Fruit fly (Drosophila melanogaster): Measurements from ENCODE around the gene CG6931.

The CG6931 gene

DNA sequence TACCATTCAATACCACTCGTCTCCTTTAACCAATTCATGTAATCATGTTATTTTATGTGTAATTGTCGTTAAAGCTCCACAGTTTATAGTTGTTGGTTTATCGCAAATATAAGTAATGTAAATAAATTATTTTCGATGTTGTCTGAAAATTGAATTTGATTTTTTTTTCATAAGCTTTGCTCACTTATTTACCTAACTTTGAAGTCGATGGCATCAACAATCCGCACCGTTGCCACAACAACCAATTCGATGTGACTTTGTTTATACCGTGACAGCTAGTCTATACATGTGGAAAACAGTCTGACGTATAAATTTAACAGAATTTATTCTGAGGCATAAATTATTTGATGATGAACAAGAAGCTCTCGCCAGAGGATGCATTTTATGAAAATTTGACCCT is at the start of gene CG6931:
Gene CG6931 (plus strand): TSS at position 301 of the 400 bp plus-strand sequence.
- TF ChIP-seq CG17801 (GFP tag; optimal IDR thresholded peaks at IDR 0.05; ENCODE audit: partially characterized antibody): no peak

DNA sequence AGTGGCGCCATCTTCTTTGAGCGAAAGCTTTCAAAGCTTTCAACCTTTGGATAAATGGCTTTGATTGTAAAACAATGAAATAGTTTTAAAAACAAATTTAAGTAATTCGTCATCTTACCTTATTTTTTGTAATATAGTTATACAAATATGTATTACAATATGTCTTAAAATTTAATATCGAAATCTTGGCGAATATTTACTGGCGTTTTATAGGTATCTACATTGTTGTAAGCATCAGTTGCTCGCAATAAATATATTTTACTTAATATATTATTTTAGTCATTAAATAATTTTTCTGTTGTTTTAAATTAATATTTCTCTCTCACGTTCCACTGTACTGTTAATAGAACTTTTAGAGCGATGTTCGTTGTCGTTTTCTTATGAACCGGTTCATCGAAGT is 48.9 kb upstream of the CG6931 start, which contains the start of gene Rpt4R:
Gene Rpt4R (plus strand): TSS at position 301 of the 400 bp plus-strand sequence.
- TF ChIP-seq CG17801 (GFP tag; optimal IDR thresholded peaks at IDR 0.05; ENCODE audit: partially characterized antibody): no peak

dm6 chr3L:11944752-11945151 is 45.8 kb upstream of the CG6931 start, which contains the start of gene CG5883:
Gene CG5883, minus strand, starts transcription at chr3L:11944852.
- TF ChIP-seq CG17801 (GFP tag; optimal IDR thresholded peaks at IDR 0.05; ENCODE audit: partially characterized antibody): no peak

DNA sequence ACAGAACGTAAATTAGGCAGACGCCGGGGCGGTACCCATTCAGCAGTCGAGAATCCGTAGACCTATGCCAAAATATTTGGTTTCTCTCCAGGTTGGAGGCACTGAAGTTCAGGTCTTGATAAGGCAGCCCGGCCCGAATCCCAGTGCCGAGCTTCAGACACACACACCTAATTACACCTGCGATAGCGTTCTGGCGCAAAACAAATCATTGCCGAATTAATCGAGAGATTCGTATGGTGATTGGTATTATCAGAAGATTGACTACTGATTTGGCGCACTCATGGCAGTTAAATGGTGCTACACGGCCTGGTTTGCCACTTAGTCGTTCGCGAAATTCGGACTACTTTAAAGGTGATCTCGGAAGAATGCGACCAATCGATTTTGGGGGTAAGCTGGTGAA is 43.2 kb upstream of the CG6931 start, which contains the start of gene CG7252:
Gene CG7252 (plus strand): TSS at position 319 of the 400 bp plus-strand sequence.
- no peak for TF ChIP-seq CG17801 (GFP tag; optimal IDR thresholded peaks at IDR 0.05; ENCODE audit: partially characterized antibody)

DNA sequence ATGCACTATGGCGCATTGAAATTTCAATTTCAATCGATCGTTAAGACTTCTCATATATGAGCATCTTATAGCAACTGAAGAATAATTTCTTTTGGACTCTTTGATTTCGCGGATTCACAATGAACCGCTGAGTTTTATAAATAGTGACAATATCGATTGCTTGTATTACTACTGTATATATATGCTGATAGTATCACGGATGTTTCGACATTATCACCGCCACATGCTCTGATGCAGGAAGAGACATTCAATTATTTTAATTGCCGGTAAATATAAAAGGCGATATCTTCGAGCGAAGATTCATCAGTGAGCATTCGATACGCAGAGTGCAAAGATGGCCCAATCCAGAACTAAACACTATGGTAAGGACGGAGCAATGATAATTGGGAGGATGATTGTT is 41.0 kb upstream of the CG6931 start, which contains the start of gene CG17826:
Gene CG17826 (plus strand): TSS at position 301 of the 400 bp plus-strand sequence.
- TF ChIP-seq CG17801 (GFP tag; optimal IDR thresholded peaks at IDR 0.05; ENCODE audit: partially characterized antibody): no peak

DNA sequence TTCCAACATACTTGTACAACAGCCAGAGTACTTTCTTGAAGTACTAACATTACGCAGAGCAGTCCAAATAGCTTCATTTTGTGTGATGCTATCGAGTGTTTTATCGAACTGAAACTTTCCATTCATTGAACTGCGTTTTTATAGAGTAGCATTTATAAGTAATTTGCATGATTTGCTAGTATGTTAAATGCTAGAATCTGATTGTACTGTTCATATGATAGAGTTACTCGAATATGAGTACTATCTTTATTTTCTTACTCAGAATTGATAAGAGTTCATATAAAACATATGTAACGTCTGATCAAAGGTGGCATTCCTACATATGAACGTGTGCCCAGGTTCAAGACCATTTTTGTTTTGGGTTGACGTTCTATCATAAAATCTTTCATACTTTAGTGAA is 37.3 kb upstream of the CG6931 start, which contains the start of gene obst-G:
Gene obst-G (minus strand): TSS at position 101 of the 400 bp plus-strand sequence.
- TF ChIP-seq CG17801 (GFP tag; optimal IDR thresholded peaks at IDR 0.05; ENCODE audit: partially characterized antibody): no peak

DNA sequence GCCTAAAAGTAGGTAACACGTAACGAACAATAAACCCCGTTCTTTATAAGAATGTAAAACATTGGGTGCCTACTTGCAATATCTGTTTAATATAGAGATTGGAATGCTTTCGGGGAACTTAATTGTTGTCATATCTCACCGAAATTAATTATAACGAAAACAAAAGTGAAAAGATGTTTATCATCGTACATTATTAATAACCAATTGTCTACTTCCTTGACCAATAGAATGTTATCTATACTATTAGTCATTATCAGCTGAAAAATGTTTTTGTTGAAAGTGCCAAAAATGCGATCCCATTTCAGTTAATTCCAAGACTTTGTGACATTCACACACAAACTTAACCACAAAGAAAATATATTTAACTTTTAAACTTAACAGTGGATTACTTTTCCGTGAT is 36.8 kb upstream of the CG6931 start, which contains the start of gene CG7248:
Gene CG7248 (plus strand): TSS at position 301 of the 400 bp plus-strand sequence.
- no peak for TF ChIP-seq CG17801 (GFP tag; optimal IDR thresholded peaks at IDR 0.05; ENCODE audit: partially characterized antibody)

DNA sequence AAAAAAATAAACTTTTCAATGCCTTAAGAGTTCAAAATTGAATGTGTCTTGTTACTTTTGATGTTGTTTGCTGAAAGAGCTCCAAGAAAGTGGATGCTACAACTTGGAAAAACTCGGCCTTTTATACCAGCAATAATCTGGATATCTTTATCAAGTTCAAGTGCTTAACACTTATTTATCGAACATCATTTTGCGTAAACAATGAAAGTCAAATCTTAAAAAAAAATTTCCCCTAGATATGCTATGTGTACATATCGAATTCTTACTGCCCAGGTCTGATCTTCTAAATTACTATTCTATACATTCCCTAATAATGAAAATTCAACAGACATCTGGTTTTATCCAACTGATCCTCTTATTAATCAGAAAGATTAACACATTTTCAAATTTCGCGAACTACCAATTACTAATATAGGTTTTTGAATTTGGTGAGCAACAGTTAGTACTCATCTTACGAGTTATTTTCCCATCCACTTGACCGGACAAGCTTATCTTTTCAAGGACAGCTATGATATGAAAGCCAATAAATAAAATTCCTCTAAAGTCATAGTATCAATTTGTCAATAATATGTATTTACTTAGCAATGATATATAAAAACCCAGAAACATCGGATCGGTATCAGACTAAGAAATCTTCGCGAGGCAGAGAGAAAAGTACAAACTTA is 32.7 kb upstream of the CG6931 start, which contains the start of the genes CG11570 and CG43294:
Gene CG11570 (minus strand): TSS at position 101 of the 665 bp plus-strand sequence.
Gene CG43294 (plus strand): TSS at position 615 of the 665 bp plus-strand sequence.
- no peak for TF ChIP-seq CG17801 (GFP tag; optimal IDR thresholded peaks at IDR 0.05; ENCODE audit: partially characterized antibody)

dm6 chr3L:11966104-11966503 is 24.4 kb upstream of the CG6931 start, which contains the start of gene prc:
Gene prc, minus strand, starts transcription at chr3L:11966131.
- TF ChIP-seq CG17801 (GFP tag; optimal IDR thresholded peaks at IDR 0.05; ENCODE audit: partially characterized antibody): no peak

- TF ChIP-seq CG17801 (GFP tag; optimal IDR thresholded peaks at IDR 0.05; ENCODE audit: partially characterized antibody): no peak
Measured at dm6 chr3L:11972879-11973278, 17.7 kb upstream of the CG6931 start, which contains the start of gene Muc68E. Gene Muc68E, minus strand, starts transcription at chr3L:11972979.

DNA sequence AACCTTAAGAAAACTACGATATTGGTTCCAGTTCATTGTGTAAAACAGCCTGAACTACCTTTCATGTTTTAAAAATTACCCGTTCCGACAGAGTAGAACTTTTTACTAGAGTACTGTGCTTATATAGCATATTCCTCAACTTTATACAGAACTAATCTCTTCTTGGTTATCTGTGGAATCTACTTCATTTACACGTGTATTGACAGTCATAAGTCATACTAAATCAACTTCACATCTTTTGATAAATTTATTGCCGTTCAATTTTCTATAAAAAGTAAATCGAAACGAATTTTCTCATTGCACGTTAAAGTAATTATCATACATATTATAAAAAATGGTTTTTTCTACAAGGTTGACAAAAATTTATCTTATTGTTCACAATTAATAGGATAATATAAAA is 16.8 kb upstream of the CG6931 start, which contains the start of gene CG42397:
Gene CG42397 (minus strand): TSS at position 101 of the 400 bp plus-strand sequence.
- no peak for TF ChIP-seq CG17801 (GFP tag; optimal IDR thresholded peaks at IDR 0.05; ENCODE audit: partially characterized antibody)

DNA sequence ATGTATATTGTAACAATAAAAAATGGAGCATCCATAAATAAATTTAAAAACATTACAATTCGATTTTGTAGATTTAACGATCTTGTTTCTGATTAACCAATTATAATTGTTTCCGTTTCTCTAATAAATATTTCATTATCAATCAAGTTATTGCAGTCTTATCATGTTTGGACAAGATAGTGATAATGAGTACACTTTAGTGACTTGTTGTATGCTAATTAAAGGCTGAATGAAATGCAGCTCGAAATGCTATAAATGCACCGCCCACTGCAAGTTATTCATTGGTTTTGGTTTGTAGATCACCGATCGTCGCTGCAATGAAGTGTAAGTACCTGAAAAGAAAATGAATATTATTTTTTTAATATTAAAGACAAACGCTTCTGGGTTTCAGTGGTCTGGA is 15.9 kb upstream of the CG6931 start, which contains the start of gene CG14125:
Gene CG14125 (plus strand): TSS at position 301 of the 400 bp plus-strand sequence.
- TF ChIP-seq CG17801 (GFP tag; optimal IDR thresholded peaks at IDR 0.05; ENCODE audit: partially characterized antibody): no peak

DNA sequence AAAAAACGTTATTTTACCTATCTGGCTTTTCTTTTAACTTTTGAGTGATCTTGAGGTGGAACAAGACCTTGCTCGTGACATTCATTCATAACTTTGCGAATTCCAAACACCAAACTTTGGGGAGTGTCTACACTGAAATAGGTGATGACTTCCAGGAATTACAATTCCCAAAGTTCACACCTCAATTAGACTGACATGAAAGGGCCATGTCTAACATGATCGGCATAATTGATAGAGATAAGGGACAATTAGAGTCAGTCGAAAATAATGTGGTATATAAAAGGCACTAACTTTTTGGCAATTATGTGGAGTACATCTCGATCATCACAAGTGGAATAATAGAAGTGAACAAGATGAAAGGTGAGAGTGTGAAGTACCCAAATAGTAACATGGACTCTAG is 14.7 kb upstream of the CG6931 start, which contains the start of gene CG43896:
Gene CG43896 (plus strand): TSS at position 301 of the 400 bp plus-strand sequence.
- TF ChIP-seq CG17801 (GFP tag; optimal IDR thresholded peaks at IDR 0.05; ENCODE audit: partially characterized antibody): no peak

dm6 chr3L:11984606-11985005 is 5.9 kb upstream of the CG6931 start, which contains the start of gene CG6938:
Gene CG6938, plus strand, starts transcription at chr3L:11984906.
- TF ChIP-seq CG17801 (GFP tag; optimal IDR thresholded peaks at IDR 0.05; ENCODE audit: partially characterized antibody): no peak

- TF ChIP-seq CG17801 (GFP tag; optimal IDR thresholded peaks at IDR 0.05; ENCODE audit: partially characterized antibody): peak; percentile 68
Measured at dm6 chr3L:11992960-11993359, 2.4 kb downstream of the CG6931 start, which contains the start of gene viaf. Gene viaf, minus strand, starts transcription at chr3L:11993179.

dm6 chr3L:11997959-11998358 is 7.4 kb downstream of the CG6931 start, which contains the start of gene Grip163:
Gene Grip163, minus strand, starts transcription at chr3L:11998138.
- no peak for TF ChIP-seq CG17801 (GFP tag; optimal IDR thresholded peaks at IDR 0.05; ENCODE audit: partially characterized antibody)

Measured in ovary, adult (tissue).